Fruit fly (Drosophila melanogaster): ENCODE results near the gene CG11586.

DNA sequence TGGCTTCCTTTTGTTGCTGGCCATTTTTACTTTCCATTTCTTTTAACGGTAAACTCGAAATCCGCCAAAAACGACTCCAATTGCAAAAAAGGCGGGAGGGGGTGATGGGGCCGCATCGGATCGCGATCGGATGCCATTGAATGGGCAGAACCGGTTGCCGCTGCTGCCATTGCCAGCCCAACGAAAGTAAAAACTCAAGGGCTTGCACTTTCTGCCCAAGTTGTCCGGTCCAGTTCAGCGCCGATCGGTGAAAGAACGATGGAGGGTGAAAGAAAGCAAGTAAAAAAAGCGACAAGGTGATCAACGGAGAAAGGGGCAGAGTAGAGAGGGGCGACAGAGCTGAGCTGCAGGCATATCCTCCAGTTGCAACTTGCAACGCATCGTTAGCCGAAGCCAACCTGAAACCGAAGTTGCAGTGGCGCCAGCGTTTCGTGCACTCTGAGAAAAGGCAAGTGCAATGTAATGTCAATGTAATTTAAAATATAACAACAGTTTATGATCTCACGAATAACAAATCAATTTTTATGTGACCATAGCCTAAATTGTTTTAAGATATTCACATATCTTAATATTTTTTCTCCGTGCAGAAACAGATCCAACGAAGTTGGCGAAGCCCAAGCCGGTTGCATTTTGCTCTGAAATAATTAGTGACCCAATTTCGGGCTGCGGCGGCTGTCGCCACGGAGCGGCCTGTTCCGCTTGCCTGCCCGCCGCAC, 42.1 kb upstream of the CG11586 start:
- TF ChIP-seq pan (optimal IDR thresholded peaks at IDR 0.05): no peak
- no peak for TF ChIP-seq usp (GFP tag; optimal IDR thresholded peaks at IDR 0.05)
- no peak for TF ChIP-seq CG8478 (optimal IDR thresholded peaks at IDR 0.05)
- no peak for TF ChIP-seq EcR (GFP tag; optimal IDR thresholded peaks at IDR 0.05)
- TF ChIP-seq psq (optimal IDR thresholded peaks at IDR 0.05): no peak
- TF ChIP-seq Dll (optimal IDR thresholded peaks at IDR 0.05): no peak
